Worm (Caenorhabditis elegans) whole organism, mixed stage, embryonic: ENCODE results near the gene mrps-5.

Experiments used
- ceh-43 ChIP-seq: fragments of 200-800 bp; sonication (Bioruptor generic); optimal IDR thresholded peaks from 2 replicates; lab custom pipeline; 2018; ENCODE audit warnings: mild to moderate bottlenecking, missing genetic modification characterization, moderate library complexity, missing compliant biosample characterization
- ces-1 ChIP-seq: fragments of 150-350 bp; optimal IDR thresholded peaks from 2 replicates; lab custom pipeline; 2014; ENCODE audit warnings: missing biosample characterization, missing genetic modification reagents, missing genetic modification characterization
- flh-1 ChIP-seq: fragments of 200-800 bp; sonication (Bioruptor generic); optimal IDR thresholded peaks from 2 replicates; lab custom pipeline; 2018; ENCODE audit warnings: mild to moderate bottlenecking, missing genetic modification characterization, moderate library complexity, missing compliant biosample characterization
- hlh-1 ChIP-seq: fragments of 150-350 bp; optimal IDR thresholded peaks from 2 replicates; lab custom pipeline; 2014; ENCODE audit warnings: missing biosample characterization, missing genetic modification reagents, missing genetic modification characterization
- mep-1 ChIP-seq: fragments of 150-350 bp; optimal IDR thresholded peaks from 2 replicates; lab custom pipeline; 2017; ENCODE audit warnings: missing biosample characterization, missing genetic modification reagents, missing genetic modification characterization, inconsistent platforms
- mls-2 ChIP-seq: sonication (generic microtip); optimal IDR thresholded peaks from 2 replicates; lab custom pipeline; 2016; ENCODE audit warnings: mild to moderate bottlenecking, missing genetic modification characterization, moderate library complexity, missing compliant biosample characterization
- nhr-12 ChIP-seq: fragments of 150-350 bp; optimal IDR thresholded peaks from 2 replicates; lab custom pipeline; 2014; ENCODE audit warnings: missing biosample characterization, missing genetic modification characterization
- nhr-28 ChIP-seq: fragments of 150-350 bp; optimal IDR thresholded peaks from 2 replicates; lab custom pipeline; 2014; ENCODE audit warnings: missing biosample characterization, missing genetic modification characterization
- sem-2 ChIP-seq: fragments of 200-800 bp; sonication (Bioruptor generic); optimal IDR thresholded peaks from 2 replicates; lab custom pipeline; 2018; ENCODE audit warnings: mild to moderate bottlenecking, missing genetic modification characterization, missing compliant biosample characterization
- snpc-4 ChIP-seq: fragments of 150-350 bp; optimal IDR thresholded peaks from 2 replicates; lab custom pipeline; 2014; ENCODE audit warnings: missing biosample characterization, missing genetic modification characterization
- sptf-1 ChIP-seq: sonication (generic microtip); optimal IDR thresholded peaks from 2 replicates; lab custom pipeline; 2017; ENCODE audit warnings: mild to moderate bottlenecking, missing genetic modification characterization, moderate library complexity, missing compliant biosample characterization
- unc-39 ChIP-seq: fragments of 150-350 bp; optimal IDR thresholded peaks from 2 replicates; lab custom pipeline; 2014; ENCODE audit warnings: missing biosample characterization, missing genetic modification characterization
- unc-62 ChIP-seq: fragments of 150-350 bp; optimal IDR thresholded peaks from 2 replicates; lab custom pipeline; 2014; ENCODE audit warnings: missing biosample characterization, missing genetic modification reagents, missing genetic modification characterization

DNA sequence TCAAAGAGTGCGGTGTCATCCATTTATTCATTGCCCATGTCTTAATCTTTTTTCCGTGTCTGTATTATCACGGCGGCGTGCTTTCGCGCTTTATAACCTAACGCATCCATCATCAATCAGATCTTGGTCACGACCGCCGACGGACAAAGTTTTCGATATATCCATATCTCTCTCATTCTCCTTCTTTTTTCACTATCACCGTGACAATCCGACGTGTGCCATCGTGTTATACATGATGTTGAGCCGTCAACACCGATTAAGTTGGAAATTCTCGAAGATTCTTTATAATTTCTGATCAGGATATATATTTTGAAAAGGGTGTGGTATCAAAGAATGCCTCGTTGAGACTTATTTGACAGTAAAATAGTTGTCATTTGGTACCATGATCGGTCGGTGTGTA lies 6.4 kb upstream of the mrps-5 start:
- TF ChIP-seq hlh-1 (tag; lab: Kevin White, UChicago) (no peak), nhr-12 (tag; lab: Kevin White, UChicago) (no peak), unc-62 (GFP tag; lab: Kevin White, UChicago) (no peak), mls-2 (tag; lab: Kevin White, UChicago) (no peak), sptf-1 (tag; lab: Kevin White, UChicago) (no peak), ces-1 (GFP tag; lab: Kevin White, UChicago) (no peak), nhr-28 (tag; lab: Kevin White, UChicago) (no peak), snpc-4 (tag; lab: Kevin White, UChicago) (no peak), unc-39 (tag; lab: Kevin White, UChicago) (no peak), mep-1 (tag; lab: Kevin White, UChicago) (no peak), flh-1 (GFP tag; lab: Kevin White, UChicago) (no peak), ceh-43 (GFP tag; lab: Kevin White, UChicago) (no peak), sem-2 (GFP tag; lab: Kevin White, UChicago) (no peak)
